Fruit fly (Drosophila melanogaster) whole organism, embryonic: ENCODE measurements around the gene Mnn1.

ENCODE experiments used
- Adf1 ChIP-seq: fragments of 200-800 bp; sonication (Bioruptor generic); IDR thresholded peaks from 2 replicates; pipeline ENCODE4 v1.3.6; 2022; ENCODE audit warnings: missing biosample characterization, missing genetic modification characterization
- Aef1 ChIP-seq: fragments of 200-800 bp; sonication (Bioruptor generic); IDR thresholded peaks from 3 replicates; pipeline ENCODE4 v1.3.6; 2022; ENCODE audit warnings: missing biosample characterization, missing genetic modification characterization
- Antp ChIP-seq: fragments of 200-800 bp; sonication (Bioruptor generic); optimal IDR thresholded peaks from 3 replicates; lab custom pipeline; 2016; ENCODE audit warnings: missing biosample characterization, missing genetic modification characterization
- Atf3 ChIP-seq: fragments of 200-800 bp; sonication (Bioruptor generic); optimal IDR thresholded peaks from 3 replicates; lab custom pipeline; 2016; ENCODE audit warnings: missing biosample characterization, missing genetic modification characterization
- B-H1 ChIP-seq: fragments of 200-800 bp; sonication (Bioruptor generic); IDR thresholded peaks from 3 replicates; pipeline ENCODE4 v1.3.6; 2022; ENCODE audit warnings: missing biosample characterization, missing genetic modification characterization
- CG12391 ChIP-seq: fragments of 200-800 bp; sonication (Bioruptor generic); optimal IDR thresholded peaks from 3 replicates; lab custom pipeline; 2018; ENCODE audit warnings: missing biosample characterization, mild to moderate bottlenecking, missing genetic modification characterization, moderate library complexity
- CG12659 ChIP-seq: fragments of 200-800 bp; sonication (Bioruptor generic); optimal IDR thresholded peaks from 3 replicates; lab custom pipeline; 2017; ENCODE audit warnings: mild to moderate bottlenecking, missing biosample characterization, missing genetic modification reagents, missing genetic modification characterization
- CG14441 ChIP-seq: fragments of 200-800 bp; sonication (Bioruptor generic); IDR thresholded peaks from 2 replicates; pipeline ENCODE4 v1.3.6; 2022; ENCODE audit warnings: missing biosample characterization, missing genetic modification characterization
- CG15011 ChIP-seq: fragments of 200-800 bp; sonication (Bioruptor generic); optimal IDR thresholded peaks from 3 replicates; lab custom pipeline; 2018; ENCODE audit warnings: missing biosample characterization, mild to moderate bottlenecking, missing genetic modification characterization
- CG15479 ChIP-seq: fragments of 200-800 bp; sonication (Bioruptor generic); optimal IDR thresholded peaks from 3 replicates; lab custom pipeline; 2019; ENCODE audit warnings: missing biosample characterization, mild to moderate bottlenecking, missing genetic modification characterization, moderate library complexity
- CG16815 ChIP-seq: fragments of 200-800 bp; sonication (Bioruptor generic); optimal IDR thresholded peaks from 3 replicates; lab custom pipeline; 2017; ENCODE audit warnings: missing biosample characterization, mild to moderate bottlenecking, missing genetic modification characterization
- CG1792 ChIP-seq: fragments of 200-800 bp; sonication (Bioruptor generic); optimal IDR thresholded peaks from 2 replicates; lab custom pipeline; 2016; ENCODE audit warnings: missing biosample characterization, missing genetic modification characterization
- CG3726 ChIP-seq: fragments of 200-800 bp; sonication (Bioruptor generic); IDR thresholded peaks from 3 replicates; pipeline ENCODE4, ENCODE4 v1.3.6; 2022; ENCODE audit warnings: missing biosample characterization, missing genetic modification characterization
- CG3847 ChIP-seq: fragments of 200-800 bp; sonication (Bioruptor generic); IDR thresholded peaks from 2 replicates; pipeline ENCODE4 v1.3.6; 2022; ENCODE audit warnings: missing biosample characterization, missing genetic modification characterization
- CG43689 ChIP-seq: fragments of 200-800 bp; sonication (Bioruptor generic); IDR thresholded peaks from 2 replicates; pipeline ENCODE4 v1.3.6; 2022; ENCODE audit warnings: missing biosample characterization, missing genetic modification characterization
- CG4820 ChIP-seq: fragments of 200-800 bp; sonication (Bioruptor generic); optimal IDR thresholded peaks from 3 replicates; lab custom pipeline; 2016; ENCODE audit warnings: missing biosample characterization, missing genetic modification characterization
- CG5180 ChIP-seq: fragments of 200-800 bp; sonication (Bioruptor generic); optimal IDR thresholded peaks from 3 replicates; lab custom pipeline; 2017; ENCODE audit warnings: missing biosample characterization, missing genetic modification characterization, mild to moderate bottlenecking, moderate library complexity, missing genetic modification reagents
- CG7556 ChIP-seq: fragments of 200-800 bp; sonication (Bioruptor generic); optimal IDR thresholded peaks from 2 replicates; lab custom pipeline; 2017; ENCODE audit warnings: missing biosample characterization, mild to moderate bottlenecking, missing genetic modification characterization
- CG7745 ChIP-seq: fragments of 200-800 bp; sonication (Bioruptor generic); optimal IDR thresholded peaks from 2 replicates; lab custom pipeline; 2018; ENCODE audit warnings: missing biosample characterization, mild to moderate bottlenecking, missing genetic modification characterization, moderate library complexity
- CG9797 ChIP-seq: fragments of 200-800 bp; sonication (Bioruptor generic); optimal IDR thresholded peaks from 3 replicates; lab custom pipeline; 2018; ENCODE audit warnings: missing biosample characterization, mild to moderate bottlenecking, missing genetic modification characterization
- Camta ChIP-seq: fragments of 200-800 bp; sonication (Bioruptor generic); optimal IDR thresholded peaks from 2 replicates; lab custom pipeline; 2016; ENCODE audit warnings: missing biosample characterization, missing genetic modification characterization
- Dbx ChIP-seq: fragments of 200-800 bp; sonication (Bioruptor generic); IDR thresholded peaks from 3 replicates; pipeline ENCODE4 v1.3.6; 2022; ENCODE audit warnings: missing biosample characterization, missing genetic modification characterization
- HHEX ChIP-seq: fragments of 200-800 bp; sonication (Bioruptor generic); optimal IDR thresholded peaks from 3 replicates; lab custom pipeline; 2017; ENCODE audit warnings: missing biosample characterization, mild to moderate bottlenecking, missing genetic modification characterization, missing genetic modification reagents
- Hmx ChIP-seq: fragments of 200-800 bp; sonication (Bioruptor generic); optimal IDR thresholded peaks from 2 replicates; lab custom pipeline; 2016; ENCODE audit warnings: missing biosample characterization, missing genetic modification characterization
- Hr78 ChIP-seq, 2 experiments: fragments of 200-800 bp in 1 of 2; fragments of >200 bp in 1 of 2; sonication (Bioruptor generic) in 1 of 2; optimal IDR thresholded peaks; 2 replicates each; lab custom pipeline; 2017 to 2019; ENCODE audit warnings: missing biosample characterization in 2 of 2, missing genetic modification characterization in 2 of 2, mild to moderate bottlenecking in 1 of 2, moderate library complexity in 1 of 2
- Med ChIP-seq: fragments of 200-800 bp; sonication (Bioruptor generic); peaks from one replicate; lab custom pipeline; 2016; ENCODE audit warnings: missing biosample characterization, missing genetic modification characterization, mild to moderate bottlenecking, inconsistent platforms, moderate library complexity
- Myb ChIP-seq: fragments of 200-800 bp; sonication (Bioruptor generic); optimal IDR thresholded peaks from 2 replicates; lab custom pipeline; 2016; ENCODE audit warnings: missing biosample characterization, missing genetic modification characterization
- NC2β ChIP-seq: fragments of 200-800 bp; sonication (Bioruptor generic); optimal IDR thresholded peaks from 2 replicates; lab custom pipeline; 2016; ENCODE audit warnings: missing biosample characterization, missing genetic modification characterization
- Ptx1 ChIP-seq: fragments of 200-800 bp; sonication (Bioruptor generic); IDR thresholded peaks from 2 replicates; pipeline ENCODE4 v1.3.6; 2022; ENCODE audit warnings: missing biosample characterization, missing genetic modification characterization
- Rx ChIP-seq: fragments of 200-800 bp; sonication (Bioruptor generic); IDR thresholded peaks from 2 replicates; pipeline ENCODE4 v1.3.6; 2022; ENCODE audit warnings: missing biosample characterization, missing genetic modification characterization
- Sin3A ChIP-seq: fragments of >200 bp; optimal IDR thresholded peaks from 2 replicates; lab custom pipeline; 2018
- Sry-β ChIP-seq: fragments of 200-800 bp; sonication (Bioruptor generic); optimal IDR thresholded peaks from 2 replicates; lab custom pipeline; 2018; ENCODE audit warnings: missing biosample characterization, mild to moderate bottlenecking, missing genetic modification characterization, moderate library complexity
- Stat92E ChIP-seq, 3 experiments: fragments of >200 bp in 2 of 3; fragments of 200-800 bp in 1 of 3; sonication (Bioruptor generic) in 1 of 3; optimal IDR thresholded peaks; 2 replicates each; lab custom pipeline; 2017 to 2019; ENCODE audit warnings: missing biosample characterization in 3 of 3, missing genetic modification characterization in 3 of 3, mild to moderate bottlenecking in 1 of 3, moderate library complexity in 1 of 3
- Xbp1 ChIP-seq: fragments of 200-800 bp; sonication (Bioruptor generic); optimal IDR thresholded peaks from 3 replicates; lab custom pipeline; 2016; ENCODE audit warnings: missing biosample characterization, mild to moderate bottlenecking, missing genetic modification characterization
- bowl ChIP-seq: fragments of 200-800 bp; sonication (Bioruptor generic); IDR thresholded peaks from 2 replicates; pipeline ENCODE4 v1.3.6; 2022; ENCODE audit warnings: missing biosample characterization, missing genetic modification characterization
- br ChIP-seq: fragments of >200 bp; optimal IDR thresholded peaks from 2 replicates; lab custom pipeline; 2017
- dm ChIP-seq: fragments of 200-800 bp; sonication (Bioruptor generic); optimal IDR thresholded peaks from 3 replicates; lab custom pipeline; 2016; ENCODE audit warnings: missing biosample characterization, missing genetic modification characterization
- dmrt99B ChIP-seq: fragments of 200-800 bp; sonication (Bioruptor generic); optimal IDR thresholded peaks from 2 replicates; lab custom pipeline; 2018; ENCODE audit warnings: missing biosample characterization, mild to moderate bottlenecking, missing genetic modification characterization, moderate library complexity
- gce ChIP-seq: fragments of 200-800 bp; sonication (Bioruptor generic); IDR thresholded peaks from 3 replicates; pipeline ENCODE4 v1.3.6; 2022; ENCODE audit warnings: missing biosample characterization, missing genetic modification characterization
- gem ChIP-seq: fragments of 200-800 bp; sonication (Bioruptor generic); optimal IDR thresholded peaks from 2 replicates; lab custom pipeline; 2019; ENCODE audit warnings: missing biosample characterization, mild to moderate bottlenecking, missing genetic modification characterization, moderate library complexity
- gro ChIP-seq: fragments of 200-800 bp; sonication (Bioruptor generic); optimal IDR thresholded peaks from 2 replicates; lab custom pipeline; 2016; ENCODE audit warnings: missing biosample characterization, missing genetic modification characterization
- hb ChIP-seq: fragments of 200-800 bp; sonication (Bioruptor generic); IDR thresholded peaks from 3 replicates; pipeline ENCODE4 v1.3.6; 2022; ENCODE audit warnings: missing biosample characterization, missing genetic modification characterization; ENCODE audit not compliant: partially characterized antibody
- hth ChIP-seq: fragments of >200 bp; optimal IDR thresholded peaks from 2 replicates; lab custom pipeline; 2017; ENCODE audit warnings: inconsistent platforms
- lov ChIP-seq, 2 experiments: fragments of 200-800 bp in 1 of 2; fragments of >200 bp in 1 of 2; sonication (Bioruptor generic) in 1 of 2; IDR thresholded peaks in 1 of 2; optimal IDR thresholded peaks in 1 of 2; 2 replicates in 1 of 2; 3 replicates in 1 of 2; pipeline versions ENCODE4 v1.3.6 to Lab custom; 2017 to 2022; ENCODE audit warnings: missing biosample characterization in 1 of 2, missing genetic modification characterization in 1 of 2
- pho ChIP-seq: fragments of 200-800 bp; sonication (Bioruptor generic); optimal IDR thresholded peaks from 2 replicates; lab custom pipeline; 2016; ENCODE audit warnings: missing biosample characterization, missing genetic modification characterization
- phol ChIP-seq: fragments of 200-800 bp; sonication (Bioruptor generic); optimal IDR thresholded peaks from 3 replicates; lab custom pipeline; 2018; ENCODE audit warnings: missing biosample characterization, mild to moderate bottlenecking, missing genetic modification characterization, moderate library complexity
- sens ChIP-seq: fragments of 200-800 bp; sonication (Bioruptor generic); peaks from one replicate; lab custom pipeline; 2016; ENCODE audit warnings: missing biosample characterization, missing genetic modification characterization
- sr ChIP-seq: fragments of 200-800 bp; sonication (Bioruptor generic); IDR thresholded peaks from 3 replicates; pipeline ENCODE4 v1.3.6; 2022; ENCODE audit warnings: missing biosample characterization, missing genetic modification characterization
- tgo ChIP-seq: fragments of 200-800 bp; sonication (Bioruptor generic); IDR thresholded peaks from 3 replicates; pipeline ENCODE4 v1.3.6; 2022; ENCODE audit warnings: missing biosample characterization, missing genetic modification characterization
- wor ChIP-seq: fragments of 200-800 bp; sonication (Bioruptor generic); IDR thresholded peaks from 2 replicates; pipeline ENCODE4 v1.3.6; 2022; ENCODE audit warnings: missing biosample characterization, missing genetic modification characterization

Mnn1 gene

dm6 chr2L:7038404-7039341 lies 17.4 kb upstream of the Mnn1 start:
- TF ChIP-seq Adf1 (GFP tag; lab: Robert Waterston, UW) (peak; percentile 79), hb (GFP tag; lab: Robert Waterston, UW) (no peak), phol (tag; lab: Kevin White, UChicago) (no peak), CG43689 (GFP tag; lab: Robert Waterston, UW) (no peak), Stat92E (GFP tag; optimal IDR thresholded peaks at IDR 0.05; lab: Kevin White, UChicago) (no peak), CG12391 (tag; lab: Kevin White, UChicago) (no peak), CG9797 (GFP tag; lab: Kevin White, UChicago) (no peak), sr (GFP tag; lab: Robert Waterston, UW) (peak; percentile 96), Dbx (GFP tag; lab: Robert Waterston, UW) (no peak), HHEX (no peak), tgo (GFP tag; lab: Robert Waterston, UW) (no peak), CG12659 (GFP tag; lab: Kevin White, UChicago) (no peak), pho (GFP tag; lab: Kevin White, UChicago) (no peak), Antp (GFP tag; lab: Kevin White, UChicago) (no peak), Ptx1 (no peak), Rx (GFP tag; lab: Robert Waterston, UW) (no peak), Hr78 (GFP tag; optimal IDR thresholded peaks at IDR 0.05; lab: Kevin White, UChicago) (peak in 1 of 2 experiments; percentile 90), CG16815 (no peak), lov (optimal IDR thresholded peaks at IDR 0.05; lab: Kevin White, UChicago) (no peak), lov (GFP tag; IDR thresholded peaks at IDR 0.05; lab: Robert Waterston, UW) (no peak), gce (GFP tag; lab: Robert Waterston, UW) (no peak), sens (GFP tag; lab: Kevin White, UChicago) (peak; percentile 14), CG5180 (no peak), CG3726 (GFP tag; lab: Robert Waterston, UW) (no peak), Sry-β (GFP tag; lab: Kevin White, UChicago) (no peak), Med (GFP tag; lab: Kevin White, UChicago) (no peak), Xbp1 (GFP tag; lab: Kevin White, UChicago) (no peak), CG15011 (GFP tag; lab: Kevin White, UChicago) (no peak), CG15479 (GFP tag; lab: Kevin White, UChicago) (no peak), NC2β (GFP tag; lab: Kevin White, UChicago) (no peak), Aef1 (GFP tag; lab: Robert Waterston, UW) (no peak), wor (GFP tag; lab: Robert Waterston, UW) (no peak), br (no peak), B-H1 (GFP tag; lab: Robert Waterston, UW) (no peak), CG7556 (GFP tag; lab: Kevin White, UChicago) (no peak), bowl (GFP tag; lab: Robert Waterston, UW) (no peak), dm (no peak), CG4820 (GFP tag; lab: Kevin White, UChicago) (no peak), hth (lab: Kevin White, UChicago) (no peak), Hmx (GFP tag; lab: Kevin White, UChicago) (no peak), CG1792 (GFP tag; lab: Kevin White, UChicago) (no peak), Sin3A (lab: Kevin White, UChicago) (no peak), gem (tag; lab: Kevin White, UChicago) (no peak), gro (GFP tag; lab: Kevin White, UChicago) (no peak), Myb (GFP tag; lab: Kevin White, UChicago) (no peak), CG14441 (GFP tag; lab: Robert Waterston, UW) (no peak), Camta (no peak), Atf3 (no peak), dmrt99B (tag; lab: Kevin White, UChicago) (no peak), CG7745 (tag; lab: Kevin White, UChicago) (no peak), CG3847 (GFP tag; lab: Robert Waterston, UW) (no peak)
